Fruit fly (Drosophila melanogaster): ENCODE measurements around the gene Blos3.

The Blos3 gene

DNA sequence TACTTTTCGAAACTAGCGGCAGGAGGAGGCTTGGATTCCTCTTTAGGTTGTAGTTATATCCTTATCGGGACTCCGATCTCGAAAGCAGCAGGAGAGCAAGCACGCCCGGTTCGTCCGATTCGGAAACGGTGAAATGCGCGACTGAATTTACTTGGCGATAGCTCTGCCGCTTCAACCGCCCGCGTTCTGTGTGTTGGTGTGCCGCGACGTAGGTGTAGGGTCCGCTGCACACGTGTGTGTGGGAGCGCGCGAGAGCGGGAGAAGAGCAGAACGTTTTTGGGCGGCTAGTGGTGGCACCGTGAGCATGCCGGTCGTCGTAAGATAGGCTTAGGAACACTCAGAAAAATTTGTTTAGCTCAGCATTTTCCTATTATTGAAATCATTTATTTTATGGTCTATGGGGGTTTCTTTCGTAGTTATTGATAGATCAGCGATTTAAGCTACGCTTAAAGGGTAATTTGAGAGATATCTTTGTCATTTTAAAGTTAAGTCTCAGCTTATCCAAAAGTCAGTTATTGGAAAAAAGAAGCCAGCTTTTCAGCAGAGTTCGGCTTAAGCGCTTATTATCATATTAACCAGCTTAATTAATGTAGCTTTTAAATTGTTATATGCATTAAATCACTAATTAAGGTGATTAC is 29.5 kb upstream of the Blos3 start (continued):
- no peak for TF ChIP-seq CHES-1-like (GFP tag; optimal IDR thresholded peaks at IDR 0.05)
- TF ChIP-seq Optix (GFP tag; IDR thresholded peaks at IDR 0.05), result no peak
- no peak for TF ChIP-seq chm (GFP tag; IDR thresholded peaks at IDR 0.05)
- no peak for TF ChIP-seq Gug (GFP tag; IDR thresholded peaks at IDR 0.05)
- TF ChIP-seq CG6683 (GFP tag; optimal IDR thresholded peaks at IDR 0.05), result no peak
- TF ChIP-seq pzg (GFP tag; optimal IDR thresholded peaks at IDR 0.05), result no peak
- no peak for TF ChIP-seq E2f2 (GFP tag; IDR thresholded peaks at IDR 0.05)
- TF ChIP-seq wor (GFP tag; IDR thresholded peaks at IDR 0.05), result no peak
- TF ChIP-seq CG4707 (GFP tag; optimal IDR thresholded peaks at IDR 0.05), result no peak
- peak; percentile 0 for TF ChIP-seq bcd (GFP tag; optimal IDR thresholded peaks at IDR 0.05)
- TF ChIP-seq CG30403 (GFP tag; optimal IDR thresholded peaks at IDR 0.05), result peak; percentile 48
- TF ChIP-seq CG3995 (GFP tag; optimal IDR thresholded peaks at IDR 0.05), result peak; percentile 2
- no peak for TF ChIP-seq unc-4 (GFP tag; IDR thresholded peaks at IDR 0.05; ENCODE audit: partially characterized antibody)
- TF ChIP-seq CoRest (tag; optimal IDR thresholded peaks at IDR 0.05), result no peak
- no peak for TF ChIP-seq CG3281 (GFP tag; optimal IDR thresholded peaks at IDR 0.05)
- TF ChIP-seq gsb-n (tag; optimal IDR thresholded peaks at IDR 0.05), result no peak
- TF ChIP-seq CG10431 (GFP tag; optimal IDR thresholded peaks at IDR 0.05), result no peak
- TF ChIP-seq CG2875 (GFP tag; optimal IDR thresholded peaks at IDR 0.05), result no peak
- TF ChIP-seq CG7786 (GFP tag; optimal IDR thresholded peaks at IDR 0.05), result peak; percentile 5
- TF ChIP-seq CG3847 (GFP tag; IDR thresholded peaks at IDR 0.05), result no peak
- no peak for TF ChIP-seq ttk (GFP tag; IDR thresholded peaks at IDR 0.05)
- no peak for TF ChIP-seq Hr39 (optimal IDR thresholded peaks at IDR 0.05)
- no peak for TF ChIP-seq CG6175 (GFP tag; IDR thresholded peaks at IDR 0.05)
- no peak for TF ChIP-seq br (optimal IDR thresholded peaks at IDR 0.05)
- no peak for TF ChIP-seq CG10209 (GFP tag; optimal IDR thresholded peaks at IDR 0.05)
- no peak for TF ChIP-seq CG6791 (GFP tag; IDR thresholded peaks at IDR 0.05; ENCODE audit: partially characterized antibody)
- TF ChIP-seq maf-S (GFP tag; optimal IDR thresholded peaks at IDR 0.05), result no peak
- TF ChIP-seq Lhr (GFP tag; optimal IDR thresholded peaks at IDR 0.05), result no peak
- no peak for TF ChIP-seq ara (GFP tag; IDR thresholded peaks at IDR 0.05)
- peak; percentile 40 for TF ChIP-seq HmgD (GFP tag; optimal IDR thresholded peaks at IDR 0.05)
- no peak for TF ChIP-seq gt (GFP tag; IDR thresholded peaks at IDR 0.05)
- no peak for TF ChIP-seq ems (GFP tag; optimal IDR thresholded peaks at IDR 0.05)
- peak; percentile 20 for TF ChIP-seq Bdp1 (GFP tag; optimal IDR thresholded peaks at IDR 0.05)
- TF ChIP-seq yki (optimal IDR thresholded peaks at IDR 0.05), result peak; percentile 56
- no peak for TF ChIP-seq CG17359 (tag; optimal IDR thresholded peaks at IDR 0.05)
- no peak for TF ChIP-seq CG11696 (GFP tag; IDR thresholded peaks at IDR 0.05)
- TF ChIP-seq sd (tag; optimal IDR thresholded peaks at IDR 0.05), result peak; percentile 34
- peak; percentile 6 for TF ChIP-seq CG15514 (GFP tag; optimal IDR thresholded peaks at IDR 0.05)
- TF ChIP-seq slbo (GFP tag; IDR thresholded peaks at IDR 0.05), result no peak
- TF ChIP-seq org-1 (GFP tag; optimal IDR thresholded peaks at IDR 0.05), result no peak
- TF ChIP-seq CG10267 (tag; optimal IDR thresholded peaks at IDR 0.05), result peak; percentile 14
- TF ChIP-seq H15 (GFP tag; IDR thresholded peaks at IDR 0.05), result no peak
- no peak for TF ChIP-seq CG13424 (tag; optimal IDR thresholded peaks at IDR 0.05)
- TF ChIP-seq CG12104 (GFP tag; optimal IDR thresholded peaks at IDR 0.05), result no peak
- TF ChIP-seq aop (GFP tag; IDR thresholded peaks at IDR 0.05), result no peak
- TF ChIP-seq CG16779 (GFP tag; IDR thresholded peaks at IDR 0.05), result no peak
- no peak for TF ChIP-seq disco-r (GFP tag; optimal IDR thresholded peaks at IDR 0.05)
- TF ChIP-seq NfI (GFP tag; optimal IDR thresholded peaks at IDR 0.05), result no peak
- TF ChIP-seq PHDP (tag; optimal IDR thresholded peaks at IDR 0.05), result no peak
- no peak for TF ChIP-seq prd (optimal IDR thresholded peaks at IDR 0.05)
- no peak for TF ChIP-seq prd (GFP tag; IDR thresholded peaks at IDR 0.05)
- TF ChIP-seq sug (tag; optimal IDR thresholded peaks at IDR 0.05), result peak; percentile 40
- no peak for TF ChIP-seq CG12942 (GFP tag; optimal IDR thresholded peaks at IDR 0.05)
